Fruit fly (Drosophila melanogaster): Measurements from ENCODE around the gene CG32281.

dm6 chr3L:3197464-3197863 lies 28.3 kb downstream of the CG32281 start, which contains the start of gene CG14966:
- TF ChIP-seq CG14711 (tag; optimal IDR thresholded peaks at IDR 0.05) (no peak), tj (GFP tag; optimal IDR thresholded peaks at IDR 0.05) (peak; percentile 32), ovo (GFP tag; optimal IDR thresholded peaks at IDR 0.05) (peak; percentile 54), CG7045 (GFP tag; optimal IDR thresholded peaks at IDR 0.05) (peak; percentile 5), toe (GFP tag; optimal IDR thresholded peaks at IDR 0.05) (peak; percentile 23), CG11617 (GFP tag; optimal IDR thresholded peaks at IDR 0.05) (peak; percentile 40), bab1 (GFP tag; optimal IDR thresholded peaks at IDR 0.05) (peak; percentile 80), Mnt (GFP tag; optimal IDR thresholded peaks at IDR 0.05) (peak; percentile 57), Clk (GFP tag; optimal IDR thresholded peaks at IDR 0.05) (no peak), CG12768 (GFP tag; optimal IDR thresholded peaks at IDR 0.05) (no peak), CG33017 (tag; optimal IDR thresholded peaks at IDR 0.05) (peak; percentile 6), pad (GFP tag; optimal IDR thresholded peaks at IDR 0.05) (no peak), CG5204 (GFP tag; optimal IDR thresholded peaks at IDR 0.05) (no peak), Hr96 (GFP tag; optimal IDR thresholded peaks at IDR 0.05) (no peak)

Measured in whole organism, adult.